Worm (Caenorhabditis elegans) whole organism, L2 larva: ENCODE measurements around the gene gpx-5.

Experiments
- C34F6.9 ChIP-seq: fragments of 150-350 bp; optimal IDR thresholded peaks from 2 replicates; lab custom pipeline; 2014; ENCODE audit warnings: missing biosample characterization, missing genetic modification characterization
- F13H6.1 ChIP-seq: sonication (generic microtip); optimal IDR thresholded peaks from 2 replicates; lab custom pipeline; 2016; ENCODE audit warnings: missing genetic modification characterization, missing compliant biosample characterization
- Y55F3AM.14 ChIP-seq: fragments of 200-800 bp; sonication (Bioruptor generic); optimal IDR thresholded peaks from 2 replicates; lab custom pipeline; 2018; ENCODE audit warnings: mild to moderate bottlenecking, missing genetic modification characterization, missing compliant biosample characterization
- alr-1 ChIP-seq: fragments of 150-350 bp; optimal IDR thresholded peaks from 2 replicates; lab custom pipeline; 2014; ENCODE audit warnings: missing biosample characterization, missing genetic modification characterization
- aly-2 ChIP-seq: fragments of 150-350 bp; optimal IDR thresholded peaks from 2 replicates; lab custom pipeline; 2014; ENCODE audit warnings: missing biosample characterization, missing genetic modification characterization
- ama-1 ChIP-seq: fragments of 150-350 bp; optimal IDR thresholded peaks from 2 replicates; lab custom pipeline; 2018; ENCODE audit warnings: inconsistent platforms
- ceh-16 ChIP-seq: fragments of 150-350 bp; optimal IDR thresholded peaks from 2 replicates; lab custom pipeline; 2014; ENCODE audit warnings: missing biosample characterization, missing genetic modification characterization
- ceh-82 ChIP-seq: fragments of 150-350 bp; optimal IDR thresholded peaks from 2 replicates; lab custom pipeline; 2014; ENCODE audit warnings: missing biosample characterization, missing genetic modification characterization
- dmd-4 ChIP-seq: sonication (generic microtip); optimal IDR thresholded peaks from 2 replicates; lab custom pipeline; 2017; ENCODE audit warnings: missing biosample characterization, missing genetic modification characterization
- elt-3 ChIP-seq: sonication (generic microtip); optimal IDR thresholded peaks from 2 replicates; lab custom pipeline; 2017; ENCODE audit warnings: missing biosample characterization, missing genetic modification characterization
- fos-1 ChIP-seq: fragments of 150-350 bp; optimal IDR thresholded peaks from 2 replicates; lab custom pipeline; 2014; ENCODE audit warnings: missing biosample characterization, missing genetic modification characterization
- gmeb-1 ChIP-seq: fragments of 150-350 bp; optimal IDR thresholded peaks from 2 replicates; lab custom pipeline; 2014; ENCODE audit warnings: missing biosample characterization, missing genetic modification characterization
- lin-13 ChIP-seq: fragments of 150-350 bp; optimal IDR thresholded peaks from 2 replicates; lab custom pipeline; 2014; ENCODE audit warnings: missing biosample characterization, missing genetic modification reagents, missing genetic modification characterization
- lin-39 ChIP-seq: fragments of 150-350 bp; optimal IDR thresholded peaks from 2 replicates; lab custom pipeline; 2014; ENCODE audit warnings: missing biosample characterization, missing genetic modification reagents, missing genetic modification characterization
- mbf-1 ChIP-seq: sonication (generic microtip); optimal IDR thresholded peaks from 2 replicates; lab custom pipeline; 2017; ENCODE audit warnings: missing biosample characterization, missing genetic modification characterization
- mdl-1 ChIP-seq, 2 experiments: fragments of 150-350 bp in 1 of 2; sonication (generic microtip) in 1 of 2; optimal IDR thresholded peaks; 2 replicates each; lab custom pipeline; 2017; ENCODE audit warnings: missing biosample characterization in 2 of 2, missing genetic modification characterization in 2 of 2
- nhr-10 ChIP-seq: sonication (generic microtip); optimal IDR thresholded peaks from 2 replicates; lab custom pipeline; 2017; ENCODE audit warnings: missing biosample characterization, missing genetic modification characterization
- nhr-11 ChIP-seq: fragments of 150-350 bp; optimal IDR thresholded peaks from 2 replicates; lab custom pipeline; 2014; ENCODE audit warnings: missing biosample characterization, missing genetic modification characterization
- nhr-129 ChIP-seq: fragments of 150-350 bp; optimal IDR thresholded peaks from 2 replicates; lab custom pipeline; 2014; ENCODE audit warnings: missing biosample characterization, missing genetic modification characterization
- nhr-21 ChIP-seq: fragments of 150-350 bp; optimal IDR thresholded peaks from 2 replicates; lab custom pipeline; 2014; ENCODE audit warnings: missing biosample characterization, missing genetic modification characterization
- nhr-237 ChIP-seq: fragments of 150-350 bp; optimal IDR thresholded peaks from 2 replicates; lab custom pipeline; 2014; ENCODE audit warnings: missing biosample characterization, missing genetic modification characterization
- nhr-25 ChIP-seq: fragments of 150-350 bp; sonication (generic microtip); optimal IDR thresholded peaks from 3 replicates; lab custom pipeline; 2014; ENCODE audit warnings: missing biosample characterization, missing genetic modification characterization
- nhr-6 ChIP-seq: fragments of 150-350 bp; optimal IDR thresholded peaks from 2 replicates; lab custom pipeline; 2014; ENCODE audit warnings: missing biosample characterization, missing genetic modification characterization
- peb-1 ChIP-seq: fragments of 150-350 bp; optimal IDR thresholded peaks from 2 replicates; lab custom pipeline; 2014; ENCODE audit warnings: missing biosample characterization, missing genetic modification characterization
- sem-4 ChIP-seq: fragments of 150-350 bp; optimal IDR thresholded peaks from 2 replicates; lab custom pipeline; 2014; ENCODE audit warnings: missing biosample characterization, missing genetic modification reagents, missing genetic modification characterization
- sma-3 ChIP-seq: sonication (generic microtip); optimal IDR thresholded peaks from 2 replicates; lab custom pipeline; 2016; ENCODE audit warnings: missing genetic modification reagents, missing genetic modification characterization, missing compliant biosample characterization
- sma-9 ChIP-seq, 2 experiments: fragments of 150-350 bp in 1 of 2; sonication (generic microtip) in 1 of 2; optimal IDR thresholded peaks; 2 replicates each; lab custom pipeline; 2014 to 2016; ENCODE audit warnings: missing genetic modification characterization in 2 of 2, mild to moderate bottlenecking in 1 of 2, missing biosample characterization in 1 of 2, missing compliant biosample characterization in 1 of 2, missing genetic modification reagents in 1 of 2, moderate library complexity in 1 of 2
- snpc-4 ChIP-seq: fragments of 150-350 bp; optimal IDR thresholded peaks from 2 replicates; lab custom pipeline; 2014; ENCODE audit warnings: missing biosample characterization, missing genetic modification characterization
- unc-39 ChIP-seq: fragments of 150-350 bp; optimal IDR thresholded peaks from 2 replicates; lab custom pipeline; 2014; ENCODE audit warnings: missing biosample characterization, missing genetic modification characterization
- unc-55 ChIP-seq: fragments of 150-350 bp; sonication (generic microtip); optimal IDR thresholded peaks from 3 replicates; lab custom pipeline; 2014; ENCODE audit warnings: missing biosample characterization, missing genetic modification reagents, missing genetic modification characterization
- ztf-11 ChIP-seq: sonication (generic microtip); optimal IDR thresholded peaks from 2 replicates; lab custom pipeline; 2017; ENCODE audit warnings: missing biosample characterization, missing genetic modification characterization
- ztf-4 ChIP-seq: fragments of 150-350 bp; optimal IDR thresholded peaks from 2 replicates; lab custom pipeline; 2014; ENCODE audit warnings: missing biosample characterization, missing genetic modification characterization

gpx-5 gene

DNA sequence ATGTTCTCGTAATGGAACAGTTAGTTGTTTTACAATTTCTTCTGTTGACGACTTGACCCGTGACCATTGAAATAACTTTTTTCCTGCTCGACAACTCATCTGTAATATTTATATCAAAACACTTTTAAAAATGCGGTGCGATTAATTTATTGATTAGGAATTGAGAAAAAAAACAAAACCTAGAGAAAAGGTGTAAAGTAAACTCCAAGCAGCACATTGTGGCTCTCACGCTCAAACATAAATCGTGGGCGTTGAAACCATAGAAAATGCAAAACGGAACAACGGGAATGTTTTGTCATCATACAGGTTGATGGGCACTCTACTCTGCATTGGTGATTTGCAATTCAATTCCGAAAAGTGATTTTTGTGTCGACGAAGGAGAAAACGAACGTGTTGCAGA lies 18.6 kb upstream of the gpx-5 start, which contains the start of gene moc-5:
moc-5 (minus strand) TSS at position 101 of the 400 bp plus-strand sequence.
- TF ChIP-seq elt-3 (tag; lab: Kevin White, UChicago) = no peak
- no peak for TF ChIP-seq ceh-82 (tag; lab: Kevin White, UChicago)
- no peak for TF ChIP-seq mdl-1 (tag; optimal IDR thresholded peaks at IDR 0.05; lab: Kevin White, UChicago)
- TF ChIP-seq ztf-4 (tag; lab: Kevin White, UChicago) = no peak
- no peak for TF ChIP-seq F13H6.1 (tag; lab: Kevin White, UChicago)
- no peak for TF ChIP-seq ceh-16
- no peak for TF ChIP-seq aly-2 (tag; lab: Kevin White, UChicago)
- no peak for TF ChIP-seq ztf-11
- no peak for TF ChIP-seq nhr-237 (tag; lab: Kevin White, UChicago)
- no peak for TF ChIP-seq unc-55 (GFP tag; lab: Kevin White, UChicago)
- no peak for TF ChIP-seq nhr-11
- TF ChIP-seq Y55F3AM.14 = no peak
- TF ChIP-seq lin-39 (tag; lab: Kevin White, UChicago) = no peak

DNA sequence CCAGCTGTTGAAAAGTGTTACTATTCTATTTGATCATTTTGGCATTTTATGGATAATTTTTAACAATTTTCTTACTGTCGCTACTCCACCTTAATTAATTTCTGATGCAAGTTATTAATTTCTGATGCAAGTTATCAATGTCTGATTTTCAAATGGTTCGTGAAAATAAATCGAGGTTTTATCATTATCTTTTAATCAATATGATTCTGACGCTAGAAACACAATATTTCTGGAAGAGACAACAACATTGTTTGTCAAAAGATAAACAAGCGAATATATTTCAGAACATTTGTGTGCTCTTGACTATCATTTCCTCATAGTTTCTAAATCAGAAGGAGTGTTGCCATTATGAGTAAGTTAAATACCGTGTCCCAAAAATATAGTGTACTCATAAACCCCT lies 18.0 kb upstream of the gpx-5 start, which contains the start of gene F49E2.2:
F49E2.2 (plus strand) TSS at position 301 of the 400 bp plus-strand sequence.
- TF ChIP-seq alr-1 (tag; lab: Kevin White, UChicago) = no peak
- no peak for TF ChIP-seq nhr-21 (tag; lab: Kevin White, UChicago)
- TF ChIP-seq ama-1 (lab: Kevin White, UChicago) = no peak
- no peak for TF ChIP-seq C34F6.9 (tag; lab: Kevin White, UChicago)
- no peak for TF ChIP-seq mdl-1 (tag; optimal IDR thresholded peaks at IDR 0.05; lab: Kevin White, UChicago)
- TF ChIP-seq mbf-1 = no peak
- TF ChIP-seq sma-3 = no peak
- no peak for TF ChIP-seq nhr-129 (tag; lab: Kevin White, UChicago)
- TF ChIP-seq dmd-4 (tag; lab: Kevin White, UChicago) = no peak
- TF ChIP-seq aly-2 (tag; lab: Kevin White, UChicago) = no peak

DNA sequence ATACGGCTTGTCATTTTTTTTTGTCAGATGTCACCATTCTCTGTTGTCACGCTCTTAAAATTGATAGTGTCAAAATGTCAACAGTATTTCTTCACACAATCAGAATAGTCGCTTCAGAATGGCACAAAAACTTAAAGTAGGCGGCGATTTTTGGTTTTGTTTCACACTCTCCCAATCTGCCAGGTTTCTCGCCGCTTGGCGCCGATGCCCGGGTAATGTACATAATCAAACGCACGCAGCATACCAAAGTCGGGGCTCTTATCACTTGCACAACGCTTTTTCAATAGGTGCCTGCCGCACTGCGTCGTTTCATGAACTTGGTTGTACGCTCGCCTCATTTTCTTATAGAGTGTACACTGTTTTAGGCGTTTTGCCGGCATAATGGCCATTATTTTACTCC lies 15.9 kb upstream of the gpx-5 start:
- peak; percentile 36 for TF ChIP-seq fos-1 (tag; lab: Kevin White, UChicago)
- TF ChIP-seq nhr-237 (tag; lab: Kevin White, UChicago) = no peak
- TF ChIP-seq gmeb-1 (tag; lab: Kevin White, UChicago) = peak; percentile 22
- TF ChIP-seq, all 48 proteins: peak for 2

DNA sequence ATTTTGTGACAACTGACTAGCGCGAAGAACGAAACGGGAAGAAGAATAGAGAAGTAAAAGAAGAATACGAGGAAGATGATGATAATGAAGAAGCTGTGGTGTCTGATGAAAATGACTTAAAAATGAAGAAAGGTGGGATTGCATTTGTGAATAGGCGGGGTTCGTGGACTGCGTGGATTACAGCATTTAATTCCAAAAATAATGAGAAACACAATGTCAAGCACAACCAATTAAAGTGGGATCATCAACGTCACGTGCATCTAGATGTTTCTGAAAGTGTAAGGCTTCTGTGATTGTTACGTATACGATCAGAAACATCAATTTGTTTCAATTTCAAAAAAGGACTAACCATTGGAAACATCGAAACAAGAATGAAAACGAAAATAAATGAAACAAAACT lies 7.5 kb upstream of the gpx-5 start, which contains the start of gene glb-17:
glb-17 (minus strand) TSS at position 101 of the 400 bp plus-strand sequence.
- TF ChIP-seq nhr-6 (tag; lab: Kevin White, UChicago) (no peak), dmd-4 (tag; lab: Kevin White, UChicago) (no peak), ceh-16 (no peak), sem-4 (tag; lab: Kevin White, UChicago) (no peak), unc-55 (GFP tag; lab: Kevin White, UChicago) (no peak), C34F6.9 (tag; lab: Kevin White, UChicago) (no peak), mdl-1 (tag; optimal IDR thresholded peaks at IDR 0.05; lab: Kevin White, UChicago) (no peak), unc-39 (tag; lab: Kevin White, UChicago) (no peak), elt-3 (tag; lab: Kevin White, UChicago) (no peak), gmeb-1 (tag; lab: Kevin White, UChicago) (no peak), lin-39 (tag; lab: Kevin White, UChicago) (no peak), sma-9 (GFP tag; optimal IDR thresholded peaks at IDR 0.05; lab: Kevin White, UChicago) (no peak), sma-9 (tag; optimal IDR thresholded peaks at IDR 0.05; lab: Kevin White, UChicago) (no peak), peb-1 (tag; lab: Kevin White, UChicago) (no peak), F13H6.1 (tag; lab: Kevin White, UChicago) (no peak)

DNA sequence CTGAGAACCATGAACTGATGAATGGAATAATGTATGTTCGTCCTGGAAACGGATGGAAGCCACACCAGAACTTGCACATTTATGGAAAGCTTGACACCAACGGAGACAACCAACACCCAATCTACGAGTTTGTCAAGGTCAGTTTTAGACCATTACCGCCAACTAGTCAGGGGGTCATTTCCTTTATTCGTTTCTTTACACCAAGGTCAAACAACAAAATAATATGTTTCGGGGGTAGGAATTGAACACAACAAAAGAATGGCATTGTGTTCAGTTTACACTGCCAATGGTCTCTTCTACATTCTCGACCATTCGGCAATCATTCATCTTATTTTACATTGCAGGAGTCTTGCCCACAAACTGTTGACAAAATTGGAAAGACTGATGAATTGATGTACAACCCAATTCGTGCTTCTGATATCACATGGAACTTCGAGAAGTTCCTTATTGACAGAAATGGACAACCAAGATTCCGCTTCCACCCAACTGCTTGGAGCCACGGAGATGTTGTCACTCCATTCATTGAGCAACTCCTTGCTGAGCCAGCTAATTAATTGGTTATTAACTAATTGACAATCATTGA lies 1.2 kb downstream of the gpx-5 start:
- TF ChIP-seq lin-39 (tag; lab: Kevin White, UChicago) (no peak), nhr-10 (tag; lab: Kevin White, UChicago) (no peak), snpc-4 (no peak), nhr-25 (peak; percentile 53), dmd-4 (tag; lab: Kevin White, UChicago) (no peak), mbf-1 (no peak), lin-13 (GFP tag; lab: Kevin White, UChicago) (no peak), ama-1 (lab: Kevin White, UChicago) (no peak)
- TF ChIP-seq, all 48 proteins: peak for 1
